Worm (Caenorhabditis elegans) whole organism, L4 larva: ENCODE measurements around the gene C25F9.8.

Experiments used
- F26F4.8 ChIP-seq: fragments of 200-800 bp; sonication (Bioruptor generic); conservative IDR thresholded peaks from 2 replicates; pipeline ENCODE4 v1.3.6; 2022; ENCODE audit warnings: missing genetic modification characterization, missing compliant biosample characterization
- F44E2.7 ChIP-seq: fragments of 200-800 bp; sonication (Bioruptor generic); IDR thresholded peaks from 2 replicates; pipeline ENCODE4 v2.1.2; 2022; ENCODE audit warnings: missing genetic modification characterization, missing compliant biosample characterization
- F49E8.2 ChIP-seq: sonication (generic microtip); optimal IDR thresholded peaks from 2 replicates; lab custom pipeline; 2016; ENCODE audit warnings: missing compliant biosample characterization, mild to moderate bottlenecking, missing genetic modification characterization, borderline replicate concordance
- T26A8.4 ChIP-seq: fragments of 200-800 bp; sonication (Bioruptor generic); IDR thresholded peaks from 2 replicates; pipeline ENCODE4 v1.3.6; 2022; ENCODE audit warnings: missing genetic modification characterization, missing compliant biosample characterization
- Y105C5A.15 ChIP-seq: fragments of 200-800 bp; sonication (Bioruptor generic); IDR thresholded peaks from 2 replicates; pipeline ENCODE4 v1.3.6; 2022; ENCODE audit warnings: missing genetic modification characterization, missing compliant biosample characterization
- Y48G9A.11 ChIP-seq: fragments of 200-800 bp; sonication (Bioruptor generic); IDR thresholded peaks from 2 replicates; pipeline ENCODE4 v1.3.6; 2022; ENCODE audit warnings: missing genetic modification reagents, missing genetic modification characterization, missing compliant biosample characterization
- Y75B8A.6 ChIP-seq: fragments of 200-800 bp; sonication (Bioruptor generic); IDR thresholded peaks from 2 replicates; pipeline ENCODE4 v1.3.6; 2022; ENCODE audit warnings: missing genetic modification reagents, missing genetic modification characterization, missing compliant biosample characterization
- attf-4 ChIP-seq: sonication (generic microtip); optimal IDR thresholded peaks from 3 replicates; lab custom pipeline; 2017; ENCODE audit warnings: missing biosample characterization, missing genetic modification characterization
- ceh-32 ChIP-seq: sonication (generic microtip); optimal IDR thresholded peaks from 2 replicates; lab custom pipeline; 2016; ENCODE audit warnings: mild to moderate bottlenecking, missing genetic modification characterization, missing compliant biosample characterization; ENCODE audit not compliant: poor library complexity
- dmd-6 ChIP-seq: fragments of 200-800 bp; sonication (Bioruptor generic); IDR thresholded peaks from 2 replicates; pipeline ENCODE4 v1.3.6; 2022; ENCODE audit warnings: missing genetic modification reagents, missing genetic modification characterization, missing compliant biosample characterization
- dve-1 ChIP-seq: sonication (generic microtip); optimal IDR thresholded peaks from 2 replicates; lab custom pipeline; 2017; ENCODE audit warnings: antibody characterized with exemption, mild to moderate bottlenecking, missing genetic modification characterization, missing compliant biosample characterization; ENCODE audit not compliant: insufficient read depth
- fkh-10 ChIP-seq: fragments of 150-350 bp; optimal IDR thresholded peaks from 2 replicates; lab custom pipeline; 2014; ENCODE audit warnings: missing biosample characterization, missing genetic modification reagents, missing genetic modification characterization
- hlh-11 ChIP-seq: fragments of 200-800 bp; sonication (Bioruptor generic); optimal IDR thresholded peaks from 2 replicates; lab custom pipeline; 2018; ENCODE audit warnings: mild to moderate bottlenecking, missing genetic modification characterization, missing compliant biosample characterization
- hlh-30 ChIP-seq: sonication (generic microtip); optimal IDR thresholded peaks from 2 replicates; lab custom pipeline; 2017; ENCODE audit warnings: antibody characterized with exemption, mild to moderate bottlenecking, missing genetic modification characterization, missing compliant biosample characterization; ENCODE audit not compliant: insufficient read depth
- hmg-1.1 ChIP-seq: fragments of 200-800 bp; sonication (Bioruptor generic); IDR thresholded peaks from 2 replicates; pipeline ENCODE4 v1.3.6; 2022; ENCODE audit warnings: missing genetic modification reagents, missing genetic modification characterization, missing compliant biosample characterization
- lin-13 ChIP-seq: fragments of 150-350 bp; optimal IDR thresholded peaks from 2 replicates; lab custom pipeline; 2014; ENCODE audit warnings: missing biosample characterization, missing genetic modification reagents, missing genetic modification characterization
- lin-39 ChIP-seq: fragments of 150-350 bp; optimal IDR thresholded peaks from 2 replicates; lab custom pipeline; 2014; ENCODE audit warnings: missing biosample characterization, missing genetic modification reagents, missing genetic modification characterization
- lir-3 ChIP-seq: sonication (generic microtip); optimal IDR thresholded peaks from 2 replicates; lab custom pipeline; 2016; ENCODE audit warnings: mild to moderate bottlenecking, missing genetic modification characterization, missing compliant biosample characterization
- lsy-2 ChIP-seq, 2 experiments: fragments of 150-350 bp in 1 of 2; sonication (generic microtip) in 1 of 2; optimal IDR thresholded peaks; 2 replicates each; lab custom pipeline; 2014 to 2017; ENCODE audit warnings: missing biosample characterization in 2 of 2, missing genetic modification characterization in 2 of 2
- mdt-29 ChIP-seq: fragments of 200-800 bp; sonication (Bioruptor generic); IDR thresholded peaks from 2 replicates; pipeline ENCODE4 v1.3.6; 2022; ENCODE audit warnings: missing genetic modification reagents, missing genetic modification characterization, missing compliant biosample characterization
- mxl-2 ChIP-seq: fragments of 200-800 bp; sonication (Bioruptor generic); conservative IDR thresholded peaks from 2 replicates; pipeline ENCODE4 v1.3.6; 2022; ENCODE audit warnings: missing genetic modification reagents, missing genetic modification characterization, missing compliant biosample characterization
- mxl-3 ChIP-seq: fragments of 200-800 bp; sonication (Bioruptor generic); optimal IDR thresholded peaks from 2 replicates; lab custom pipeline; 2018; ENCODE audit warnings: mild to moderate bottlenecking, missing genetic modification characterization, missing compliant biosample characterization
- nhr-102 ChIP-seq: sonication (generic microtip); optimal IDR thresholded peaks from 2 replicates; lab custom pipeline; 2016; ENCODE audit warnings: mild to moderate bottlenecking, missing genetic modification characterization, moderate library complexity, missing compliant biosample characterization
- nhr-11 ChIP-seq: fragments of 150-350 bp; optimal IDR thresholded peaks from 2 replicates; lab custom pipeline; 2014; ENCODE audit warnings: missing biosample characterization, missing genetic modification characterization
- nhr-111 ChIP-seq: fragments of 200-800 bp; sonication (Bioruptor generic); optimal IDR thresholded peaks from 2 replicates; lab custom pipeline; 2018; ENCODE audit warnings: mild to moderate bottlenecking, missing genetic modification characterization, missing compliant biosample characterization
- nhr-237 ChIP-seq: sonication (generic microtip); optimal IDR thresholded peaks from 2 replicates; lab custom pipeline; 2017; ENCODE audit warnings: missing biosample characterization, missing genetic modification characterization
- nhr-48 ChIP-seq: sonication (generic microtip); optimal IDR thresholded peaks from 2 replicates; lab custom pipeline; 2016; ENCODE audit warnings: mild to moderate bottlenecking, missing genetic modification characterization, missing compliant biosample characterization
- saeg-2 ChIP-seq: fragments of 200-800 bp; sonication (Bioruptor generic); IDR thresholded peaks from 2 replicates; pipeline ENCODE4 v1.3.6; 2022; ENCODE audit warnings: missing genetic modification reagents, missing genetic modification characterization, missing compliant biosample characterization
- set-16 ChIP-seq: fragments of 200-800 bp; sonication (Bioruptor generic); IDR thresholded peaks from 2 replicates; pipeline ENCODE4 v1.3.6; 2022; ENCODE audit warnings: missing genetic modification reagents, missing genetic modification characterization, missing compliant biosample characterization
- skn-1 ChIP-seq: fragments of 150-350 bp; optimal IDR thresholded peaks from 2 replicates; lab custom pipeline; 2014; ENCODE audit warnings: missing biosample characterization, missing genetic modification characterization
- snpc-1.2 ChIP-seq: fragments of 200-800 bp; sonication (Bioruptor generic); IDR thresholded peaks from 2 replicates; pipeline ENCODE4 v1.3.6; 2022; ENCODE audit warnings: missing genetic modification reagents, missing genetic modification characterization, missing compliant biosample characterization
- spr-1 ChIP-seq: sonication (generic microtip); optimal IDR thresholded peaks from 2 replicates; lab custom pipeline; 2016; ENCODE audit warnings: mild to moderate bottlenecking, missing genetic modification characterization, missing compliant biosample characterization
- tag-97 ChIP-seq: fragments of 200-800 bp; sonication (Bioruptor generic); IDR thresholded peaks from 2 replicates; pipeline ENCODE4 v1.3.6; 2022; ENCODE audit warnings: missing genetic modification characterization, missing compliant biosample characterization
- tra-1 ChIP-seq: fragments of 200-800 bp; sonication (Bioruptor generic); IDR thresholded peaks from 2 replicates; pipeline ENCODE4 v1.3.6; 2022; ENCODE audit warnings: missing genetic modification reagents, missing genetic modification characterization, missing compliant biosample characterization
- unc-130 ChIP-seq: sonication (generic microtip); optimal IDR thresholded peaks from 2 replicates; lab custom pipeline; 2016; ENCODE audit warnings: missing genetic modification reagents, missing genetic modification characterization, missing compliant biosample characterization
- unc-39 ChIP-seq: sonication (generic microtip); optimal IDR thresholded peaks from 2 replicates; lab custom pipeline; 2017; ENCODE audit warnings: missing biosample characterization, missing genetic modification characterization
- vab-7 ChIP-seq: fragments of 200-800 bp; sonication (Bioruptor generic); IDR thresholded peaks from 2 replicates; pipeline ENCODE4 v1.3.6; 2022; ENCODE audit warnings: missing genetic modification reagents, missing genetic modification characterization, missing compliant biosample characterization
- zag-1 ChIP-seq: fragments of 150-350 bp; optimal IDR thresholded peaks from 2 replicates; lab custom pipeline; 2014; ENCODE audit warnings: missing biosample characterization, missing genetic modification characterization
- zip-11 ChIP-seq: fragments of 200-800 bp; sonication (Bioruptor generic); IDR thresholded peaks from 2 replicates; pipeline ENCODE4 v1.3.6; 2022; ENCODE audit warnings: missing genetic modification characterization, missing compliant biosample characterization
- ztf-11 ChIP-seq: fragments of 150-350 bp; optimal IDR thresholded peaks from 2 replicates; lab custom pipeline; 2014; ENCODE audit warnings: missing biosample characterization, missing genetic modification characterization
- ztf-7 ChIP-seq: fragments of 150-350 bp; optimal IDR thresholded peaks from 2 replicates; lab custom pipeline; 2014; ENCODE audit warnings: missing biosample characterization, missing genetic modification characterization

C25F9.8 gene

DNA sequence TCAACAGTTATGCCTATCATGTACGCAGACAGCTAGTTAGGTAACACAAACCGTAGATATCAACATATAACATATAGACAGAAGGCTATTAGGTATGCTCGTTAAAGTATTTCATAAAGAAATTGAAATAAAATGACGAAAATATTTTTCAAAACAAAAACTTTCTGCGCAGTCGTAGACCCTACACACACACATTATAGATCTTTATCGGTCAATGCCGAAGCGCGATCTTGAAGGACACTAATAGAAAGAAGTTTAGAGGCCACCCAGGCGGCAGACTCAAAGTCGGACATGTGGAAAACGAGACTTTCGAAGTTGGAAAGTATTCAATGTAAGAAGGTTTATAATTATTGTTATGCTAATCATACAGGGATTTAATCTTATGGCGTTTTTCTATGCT lies 34.1 kb downstream of the C25F9.8 start:
- TF ChIP-seq tra-1 (GFP tag; lab: Robert Waterston, UW) (no peak), nhr-48 (tag; lab: Kevin White, UChicago) (no peak), nhr-237 (tag; lab: Kevin White, UChicago) (no peak), hmg-1.1 (no peak), ztf-7 (tag; lab: Kevin White, UChicago) (no peak), lin-39 (tag; lab: Kevin White, UChicago) (no peak), tag-97 (no peak), attf-4 (tag; lab: Kevin White, UChicago) (no peak), vab-7 (GFP tag; lab: Robert Waterston, UW) (no peak), lsy-2 (tag; optimal IDR thresholded peaks at IDR 0.05; lab: Kevin White, UChicago) (no peak), spr-1 (tag; lab: Kevin White, UChicago) (no peak), ceh-32 (no peak)

DNA sequence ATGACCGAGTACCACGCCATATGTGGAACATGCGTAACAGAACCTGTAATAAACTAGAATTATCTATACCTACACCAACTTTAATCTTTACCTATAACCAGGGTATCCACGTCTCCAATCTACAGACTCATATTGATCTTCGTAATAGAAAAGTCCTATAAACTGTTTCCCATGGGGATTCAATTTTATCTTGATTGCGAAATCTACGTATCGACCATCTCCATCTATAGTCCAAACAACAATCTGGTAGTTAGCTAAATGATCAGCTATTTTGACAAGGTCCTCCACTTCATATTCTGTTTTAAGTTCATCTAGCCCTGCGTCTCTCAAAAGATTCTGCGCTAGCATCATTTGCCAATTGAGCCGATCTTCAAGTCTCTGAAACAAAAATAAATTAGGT lies 34.8 kb downstream of the C25F9.8 start:
- TF ChIP-seq Y75B8A.6: 0 out of 2 replicates have a peak, but pooled peaks have one; percentile 47
- TF ChIP-seq nhr-237 (tag; lab: Kevin White, UChicago): no peak

DNA sequence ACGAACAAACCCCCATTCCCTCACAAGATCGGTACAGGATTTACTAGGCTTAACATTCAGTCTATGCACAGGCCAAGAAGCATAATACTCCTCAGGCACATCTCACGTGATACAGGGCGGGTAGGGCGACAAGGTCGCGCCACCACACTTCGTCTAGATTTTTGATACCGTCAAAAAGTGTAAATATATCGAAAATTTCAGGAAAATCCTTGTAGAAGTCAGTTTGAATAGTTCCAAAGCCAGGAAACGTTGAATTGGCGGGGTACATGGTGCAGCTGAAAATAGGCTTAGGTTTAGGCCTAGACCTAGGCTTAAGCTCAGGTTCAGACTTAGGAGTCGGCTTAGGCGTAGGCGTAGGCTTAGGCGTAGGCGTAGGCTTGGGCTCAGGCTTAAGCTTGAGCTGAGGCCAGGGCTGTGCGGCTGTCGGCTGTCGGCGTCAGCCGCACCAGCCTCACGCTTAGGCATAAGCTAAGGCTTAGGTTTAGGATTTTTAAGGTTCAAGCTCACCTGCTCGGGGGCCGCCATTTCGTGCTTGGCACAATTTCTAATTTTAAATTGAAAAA lies 35.6 kb downstream of the C25F9.8 start:
- TF ChIP-seq lsy-2 (tag; optimal IDR thresholded peaks at IDR 0.05; lab: Kevin White, UChicago): no peak
- TF ChIP-seq hlh-30 (tag; lab: Kevin White, UChicago): peak; percentile 30
- no peak for TF ChIP-seq ztf-11 (tag; lab: Kevin White, UChicago)
- no peak for TF ChIP-seq T26A8.4 (GFP tag; lab: Robert Waterston, UW)
- TF ChIP-seq lin-39 (tag; lab: Kevin White, UChicago): no peak
- no peak for TF ChIP-seq snpc-1.2 (GFP tag; lab: Robert Waterston, UW)
- TF ChIP-seq hlh-11 (tag; lab: Kevin White, UChicago): peak; percentile 8
- TF ChIP-seq unc-130 (GFP tag; lab: Kevin White, UChicago): no peak
- TF ChIP-seq zip-11: no peak
- TF ChIP-seq mdt-29: no peak
- no peak for TF ChIP-seq ceh-32
- TF ChIP-seq nhr-11 (tag; lab: Kevin White, UChicago): no peak
- TF ChIP-seq Y48G9A.11 (GFP tag; lab: Robert Waterston, UW): no peak
- TF ChIP-seq zag-1 (tag; lab: Kevin White, UChicago): no peak
- no peak for TF ChIP-seq lin-13
- 0 out of 2 replicates have a peak, but pooled peaks have one; percentile 19 for TF ChIP-seq F26F4.8 (GFP tag; lab: Robert Waterston, UW)
- TF ChIP-seq Y105C5A.15 (GFP tag; lab: Robert Waterston, UW): no peak
- no peak for TF ChIP-seq lir-3 (tag; lab: Kevin White, UChicago)
- peak; percentile 62 for TF ChIP-seq nhr-111 (GFP tag; lab: Kevin White, UChicago)
- TF ChIP-seq dmd-6 (GFP tag; lab: Robert Waterston, UW): no peak
- 0 out of 2 replicates have a peak, but pooled peaks have one; percentile 11 for TF ChIP-seq saeg-2
- peak; percentile 63; the same call in 1 of the 2 replicates for TF ChIP-seq mxl-2 (GFP tag; lab: Robert Waterston, UW)
- no peak for TF ChIP-seq nhr-102
- TF ChIP-seq tra-1 (GFP tag; lab: Robert Waterston, UW): 0 out of 2 replicates have a peak, but pooled peaks have one; percentile 25
- no peak for TF ChIP-seq F44E2.7 (GFP tag; lab: Robert Waterston, UW)
- no peak for TF ChIP-seq dve-1 (tag; lab: Kevin White, UChicago)

DNA sequence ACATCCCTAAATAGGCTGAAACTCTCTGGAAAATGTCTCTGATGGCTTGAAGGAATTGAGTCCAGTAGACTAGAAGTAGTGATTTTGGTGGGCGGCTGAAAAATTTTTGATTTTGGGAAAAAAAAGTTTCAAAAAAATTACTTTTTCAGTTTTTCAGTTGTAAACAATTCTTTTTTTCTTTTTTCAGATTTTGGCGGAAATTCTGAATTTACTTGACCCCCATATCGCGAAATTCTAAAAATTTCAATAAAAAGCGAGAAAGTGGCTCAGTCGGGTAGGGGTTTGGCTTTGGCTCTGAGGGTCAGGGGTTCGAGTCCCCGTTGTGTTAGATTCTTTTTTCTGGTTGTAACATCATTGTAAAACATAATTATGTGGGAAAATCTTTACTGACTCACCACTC lies 36.2 kb downstream of the C25F9.8 start, which contains the start of gene srw-85:
Gene srw-85, minus strand, starts transcription at position 101 of the 400 bp plus-strand sequence.
- TF ChIP-seq vab-7 (GFP tag; lab: Robert Waterston, UW) (no peak), nhr-11 (tag; lab: Kevin White, UChicago) (no peak), skn-1 (tag; lab: Kevin White, UChicago) (no peak), set-16 (GFP tag; lab: Robert Waterston, UW) (no peak), fkh-10 (GFP tag; lab: Kevin White, UChicago) (no peak), mdt-29 (no peak), unc-39 (no peak), ztf-7 (tag; lab: Kevin White, UChicago) (no peak), lin-13 (no peak), mxl-3 (no peak), F49E8.2 (no peak), spr-1 (tag; lab: Kevin White, UChicago) (no peak)
